Worm (Caenorhabditis elegans) whole organism, L1 larva: ENCODE results near the gene F58G1.8.

ENCODE experiments used
- C04F5.9 ChIP-seq: sonication (generic microtip); optimal IDR thresholded peaks from 2 replicates; lab custom pipeline; 2016; ENCODE audit warnings: missing genetic modification characterization, missing compliant biosample characterization
- C34B4.2 ChIP-seq: sonication (generic microtip); optimal IDR thresholded peaks from 2 replicates; lab custom pipeline; 2017; ENCODE audit warnings: mild to moderate bottlenecking, missing genetic modification characterization, missing compliant biosample characterization
- Y116A8C.19 ChIP-seq: sonication (generic microtip); optimal IDR thresholded peaks from 2 replicates; lab custom pipeline; 2016; ENCODE audit warnings: missing compliant biosample characterization, missing genetic modification characterization, borderline replicate concordance
- alr-1 ChIP-seq: fragments of 200-800 bp; sonication (Bioruptor generic); optimal IDR thresholded peaks from 2 replicates; lab custom pipeline; 2018; ENCODE audit warnings: borderline replicate concordance, mild to moderate bottlenecking, missing genetic modification characterization, missing compliant biosample characterization
- aly-2 ChIP-seq: fragments of 150-350 bp; optimal IDR thresholded peaks from 2 replicates; lab custom pipeline; 2014; ENCODE audit warnings: missing biosample characterization, missing genetic modification characterization
- blmp-1 ChIP-seq: fragments of 150-350 bp; optimal IDR thresholded peaks from 2 replicates; lab custom pipeline; 2014; ENCODE audit warnings: missing biosample characterization, missing genetic modification characterization
- ceh-63 ChIP-seq: fragments of 200-800 bp; sonication (Bioruptor generic); optimal IDR thresholded peaks from 2 replicates; lab custom pipeline; 2018; ENCODE audit warnings: mild to moderate bottlenecking, missing genetic modification characterization, missing compliant biosample characterization
- ceh-88 ChIP-seq: fragments of 200-800 bp; sonication (Bioruptor generic); IDR thresholded peaks from 2 replicates; pipeline ENCODE4 v1.3.6; 2022; ENCODE audit warnings: missing genetic modification characterization, missing compliant biosample characterization
- ceh-90 ChIP-seq: sonication (generic microtip); optimal IDR thresholded peaks from 2 replicates; lab custom pipeline; 2016; ENCODE audit warnings: missing genetic modification characterization, missing compliant biosample characterization
- ces-1 ChIP-seq: fragments of 150-350 bp; optimal IDR thresholded peaks from 2 replicates; lab custom pipeline; 2014; ENCODE audit warnings: missing biosample characterization, missing genetic modification reagents, missing genetic modification characterization
- dsc-1 ChIP-seq: sonication (generic microtip); optimal IDR thresholded peaks from 2 replicates; lab custom pipeline; 2016; ENCODE audit warnings: mild to moderate bottlenecking, missing genetic modification characterization, missing compliant biosample characterization
- efl-1 ChIP-seq, 4 experiments: fragments of 150-350 bp; optimal IDR thresholded peaks in 3 of 4; peaks in 1 of 4; 1 replicate in 1 of 4; 2 replicates in 3 of 4; lab custom pipeline; 2014; ENCODE audit warnings: missing biosample characterization in 2 of 4, missing genetic modification characterization in 2 of 4, missing genetic modification reagents in 2 of 4
- efl-3 ChIP-seq: fragments of 200-800 bp; sonication (Bioruptor generic); optimal IDR thresholded peaks from 2 replicates; lab custom pipeline; 2018; ENCODE audit warnings: mild to moderate bottlenecking, missing genetic modification characterization, missing compliant biosample characterization
- egl-13 ChIP-seq: sonication (generic microtip); optimal IDR thresholded peaks from 2 replicates; lab custom pipeline; 2016; ENCODE audit warnings: missing genotype, missing genetic modification reagents, missing genetic modification characterization, missing compliant biosample characterization
- elt-3 ChIP-seq, 6 experiments: fragments of 150-350 bp in 1 of 6; sonication (generic microtip); optimal IDR thresholded peaks; 2 replicates each; lab custom pipeline; 2017 to 2018; ENCODE audit warnings: missing biosample characterization in 6 of 6, missing genetic modification characterization in 6 of 6, inconsistent platforms in 1 of 6
- ets-5 ChIP-seq: fragments of 200-800 bp; sonication (Bioruptor generic); IDR thresholded peaks from 2 replicates; pipeline ENCODE4 v1.3.6; 2022; ENCODE audit warnings: missing genetic modification characterization, missing compliant biosample characterization
- fkh-8 ChIP-seq: sonication (generic microtip); optimal IDR thresholded peaks from 2 replicates; lab custom pipeline; 2016; ENCODE audit warnings: mild to moderate bottlenecking, missing genetic modification characterization, missing compliant biosample characterization
- grh-1 ChIP-seq: fragments of 200-800 bp; sonication (Bioruptor generic); IDR thresholded peaks from 2 replicates; pipeline ENCODE4 v1.3.6; 2022; ENCODE audit warnings: missing genetic modification reagents, missing genetic modification characterization, missing compliant biosample characterization
- hlh-17 ChIP-seq: fragments of 200-800 bp; sonication (Bioruptor generic); optimal IDR thresholded peaks from 2 replicates; lab custom pipeline; 2018; ENCODE audit warnings: missing genetic modification characterization, mild to moderate bottlenecking, missing compliant biosample characterization, moderate library complexity, borderline replicate concordance
- hlh-4 ChIP-seq: sonication (generic microtip); optimal IDR thresholded peaks from 2 replicates; lab custom pipeline; 2016; ENCODE audit warnings: mild to moderate bottlenecking, missing genetic modification characterization, missing compliant biosample characterization
- irx-1 ChIP-seq: sonication (generic microtip); optimal IDR thresholded peaks from 2 replicates; lab custom pipeline; 2016; ENCODE audit warnings: missing genetic modification characterization, missing compliant biosample characterization
- isw-1 ChIP-seq: fragments of 200-800 bp; sonication (Bioruptor generic); IDR thresholded peaks from 2 replicates; pipeline ENCODE4 v1.3.6; 2022; ENCODE audit warnings: missing genetic modification characterization, missing compliant biosample characterization
- jun-1 ChIP-seq: fragments of 150-350 bp; optimal IDR thresholded peaks from 2 replicates; lab custom pipeline; 2014; ENCODE audit warnings: missing biosample characterization, missing genetic modification reagents, missing genetic modification characterization
- lin-13 ChIP-seq: fragments of 150-350 bp; optimal IDR thresholded peaks from 2 replicates; lab custom pipeline; 2014; ENCODE audit warnings: missing biosample characterization, missing genetic modification reagents, missing genetic modification characterization
- lin-14 ChIP-seq: fragments of 200-800 bp; sonication (Bioruptor generic); optimal IDR thresholded peaks from 2 replicates; lab custom pipeline; 2018; ENCODE audit warnings: mild to moderate bottlenecking, missing genetic modification characterization, moderate library complexity, missing compliant biosample characterization
- lin-35 ChIP-seq, 2 experiments: fragments of 150-350 bp; optimal IDR thresholded peaks; 2 replicates each; lab custom pipeline; 2014; ENCODE audit warnings: missing biosample characterization in 2 of 2, missing genetic modification characterization in 2 of 2, missing genetic modification reagents in 2 of 2
- lin-39 ChIP-seq: fragments of 150-350 bp; optimal IDR thresholded peaks from 2 replicates; lab custom pipeline; 2014; ENCODE audit warnings: missing biosample characterization, missing genetic modification reagents, missing genetic modification characterization
- lsy-2 ChIP-seq, 2 experiments: fragments of 150-350 bp; optimal IDR thresholded peaks; 2 replicates each; lab custom pipeline; 2014; ENCODE audit warnings: missing biosample characterization in 2 of 2, missing genetic modification characterization in 2 of 2
- mdl-1 ChIP-seq, 2 experiments: fragments of 150-350 bp; optimal IDR thresholded peaks; 2 replicates each; lab custom pipeline; 2014 to 2017; ENCODE audit warnings: missing biosample characterization in 2 of 2, missing genetic modification characterization in 2 of 2, inconsistent platforms in 1 of 2
- mef-2 ChIP-seq: fragments of 150-350 bp; optimal IDR thresholded peaks from 2 replicates; lab custom pipeline; 2014; ENCODE audit warnings: missing biosample characterization, missing genetic modification characterization
- mep-1 ChIP-seq: fragments of 150-350 bp; optimal IDR thresholded peaks from 2 replicates; lab custom pipeline; 2014; ENCODE audit warnings: missing biosample characterization, missing genetic modification characterization
- nhr-11 ChIP-seq: fragments of 150-350 bp; optimal IDR thresholded peaks from 2 replicates; lab custom pipeline; 2014; ENCODE audit warnings: missing biosample characterization, missing genetic modification characterization
- nhr-19 ChIP-seq: fragments of 200-800 bp; sonication (Bioruptor generic); conservative IDR thresholded peaks from 2 replicates; pipeline ENCODE4 v1.3.6; 2022; ENCODE audit warnings: missing genetic modification characterization, missing compliant biosample characterization
- nhr-20 ChIP-seq: sonication (generic microtip); optimal IDR thresholded peaks from 2 replicates; lab custom pipeline; 2016; ENCODE audit warnings: mild to moderate bottlenecking, missing genetic modification characterization, missing compliant biosample characterization
- nhr-237 ChIP-seq: fragments of 150-350 bp; optimal IDR thresholded peaks from 2 replicates; lab custom pipeline; 2014; ENCODE audit warnings: missing biosample characterization, missing genetic modification characterization
- nhr-76 ChIP-seq: sonication (generic microtip); optimal IDR thresholded peaks from 2 replicates; lab custom pipeline; 2017; ENCODE audit warnings: missing biosample characterization, missing genetic modification characterization
- nhr-77 ChIP-seq: fragments of 150-350 bp; optimal IDR thresholded peaks from 2 replicates; lab custom pipeline; 2014; ENCODE audit warnings: missing biosample characterization, missing genetic modification characterization
- nhr-90 ChIP-seq: sonication (generic microtip); optimal IDR thresholded peaks from 2 replicates; lab custom pipeline; 2016; ENCODE audit warnings: mild to moderate bottlenecking, missing genetic modification characterization, missing compliant biosample characterization; ENCODE audit not compliant: poor library complexity
- pax-3 ChIP-seq: fragments of 200-800 bp; sonication (Bioruptor generic); optimal IDR thresholded peaks from 2 replicates; lab custom pipeline; 2018; ENCODE audit warnings: mild to moderate bottlenecking, missing genetic modification characterization, moderate library complexity, missing compliant biosample characterization
- pqm-1 ChIP-seq: sonication (generic microtip); optimal IDR thresholded peaks from 3 replicates; lab custom pipeline; 2017; ENCODE audit warnings: missing biosample characterization, missing genetic modification characterization
- rnt-1 ChIP-seq: sonication (generic microtip); optimal IDR thresholded peaks from 2 replicates; lab custom pipeline; 2016; ENCODE audit warnings: mild to moderate bottlenecking, missing genetic modification characterization, moderate library complexity, missing compliant biosample characterization
- snpc-4 ChIP-seq: fragments of 150-350 bp; optimal IDR thresholded peaks from 2 replicates; lab custom pipeline; 2014; ENCODE audit warnings: missing biosample characterization, missing genetic modification characterization
- snu-23 ChIP-seq: sonication (generic microtip); optimal IDR thresholded peaks from 2 replicates; lab custom pipeline; 2016; ENCODE audit warnings: missing genetic modification characterization, missing compliant biosample characterization
- swsn-7 ChIP-seq: sonication (generic microtip); optimal IDR thresholded peaks from 2 replicates; lab custom pipeline; 2016; ENCODE audit warnings: missing genetic modification characterization, missing compliant biosample characterization
- tbx-2 ChIP-seq: sonication (generic microtip); optimal IDR thresholded peaks from 2 replicates; lab custom pipeline; 2016; ENCODE audit warnings: missing genetic modification characterization, missing compliant biosample characterization
- tlp-1 ChIP-seq: fragments of 150-350 bp; optimal IDR thresholded peaks from 2 replicates; lab custom pipeline; 2014; ENCODE audit warnings: missing biosample characterization, missing genetic modification characterization
- unc-130 ChIP-seq: fragments of 150-350 bp; optimal IDR thresholded peaks from 2 replicates; lab custom pipeline; 2017; ENCODE audit warnings: missing biosample characterization, missing genetic modification characterization, inconsistent platforms
- unc-30 ChIP-seq: sonication (generic microtip); optimal IDR thresholded peaks from 2 replicates; lab custom pipeline; 2017; ENCODE audit warnings: missing biosample characterization, missing genetic modification characterization
- unc-86 ChIP-seq: sonication (generic microtip); optimal IDR thresholded peaks from 2 replicates; lab custom pipeline; 2016; ENCODE audit warnings: missing genetic modification characterization, missing compliant biosample characterization
- vab-15 ChIP-seq: sonication (generic microtip); optimal IDR thresholded peaks from 2 replicates; lab custom pipeline; 2017; ENCODE audit warnings: missing genotype, mild to moderate bottlenecking, missing genetic modification characterization, missing compliant biosample characterization
- zag-1 ChIP-seq: fragments of 150-350 bp; optimal IDR thresholded peaks from 2 replicates; lab custom pipeline; 2014; ENCODE audit warnings: missing biosample characterization, missing genetic modification characterization
- ztf-4 ChIP-seq: fragments of 150-350 bp; optimal IDR thresholded peaks from 2 replicates; lab custom pipeline; 2014; ENCODE audit warnings: missing biosample characterization, missing genetic modification characterization

The F58G1.8 gene

DNA sequence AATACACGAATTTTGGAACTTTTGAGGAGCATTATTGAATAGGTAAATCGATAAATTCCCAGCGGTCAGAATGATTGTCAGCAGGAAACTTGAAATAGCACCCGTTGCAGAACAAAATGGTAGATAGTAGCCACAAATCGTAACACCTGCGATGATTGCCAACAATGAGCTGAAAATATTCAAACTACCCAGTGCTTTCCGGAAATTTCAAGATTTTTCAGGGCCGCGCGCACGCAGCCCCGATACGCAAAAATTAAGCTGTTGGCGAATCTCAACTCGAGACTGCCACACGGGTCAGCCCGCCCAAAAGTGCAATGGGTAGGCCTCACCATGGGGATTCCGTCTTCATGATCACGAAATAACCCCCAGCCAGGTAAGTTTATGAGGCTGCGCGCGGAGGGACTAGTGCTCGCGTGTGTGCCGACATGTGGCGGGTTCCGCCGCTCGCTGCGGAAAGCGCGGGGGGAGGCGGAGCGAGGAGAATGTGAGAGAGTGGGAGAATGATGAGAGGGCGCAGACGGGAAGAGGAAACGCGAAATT, 19.2 kb upstream of the F58G1.8 start:
- TF ChIP-seq rnt-1 (tag; lab: Kevin White, UChicago) (peak; percentile 95), jun-1 (tag; lab: Kevin White, UChicago) (peak; percentile 88), unc-30 (no peak), nhr-11 (tag; lab: Kevin White, UChicago) (peak; percentile 70), nhr-77 (tag; lab: Kevin White, UChicago) (peak; percentile 92), hlh-4 (peak; percentile 49), fkh-8 (tag; lab: Kevin White, UChicago) (peak; percentile 95), lin-13 (GFP tag; lab: Kevin White, UChicago) (peak; percentile 86), pqm-1 (tag; lab: Kevin White, UChicago) (peak; percentile 62), swsn-7 (peak; percentile 98), ceh-90 (tag; lab: Kevin White, UChicago) (peak; percentile 64), nhr-90 (tag; lab: Kevin White, UChicago) (peak; percentile 99), alr-1 (no peak), ceh-88 (GFP tag; lab: Robert Waterston, UW) (peak; percentile 89), tbx-2 (tag; lab: Kevin White, UChicago) (peak; percentile 94), isw-1 (GFP tag; lab: Robert Waterston, UW) (peak; percentile 84), snpc-4 (tag; lab: Kevin White, UChicago) (peak; percentile 100), efl-1 (optimal IDR thresholded peaks at IDR 0.05; lab: Kevin White, UChicago) (peak; percentile 81 to 86), efl-1 (GFP tag; optimal IDR thresholded peaks at IDR 0.05 in 1 of 2; lab: Kevin White, UChicago) (peak; percentile 67 to 98), hlh-17 (GFP tag; lab: Kevin White, UChicago) (no peak), unc-130 (tag; lab: Kevin White, UChicago) (peak; percentile 88), vab-15 (tag; lab: Kevin White, UChicago) (no peak), irx-1 (tag; lab: Kevin White, UChicago) (peak; percentile 95), blmp-1 (peak; percentile 43), nhr-20 (peak; percentile 97), efl-3 (peak; percentile 87), C34B4.2 (tag; lab: Kevin White, UChicago) (peak; percentile 83), mep-1 (tag; lab: Kevin White, UChicago) (peak; percentile 80), lsy-2 (tag; optimal IDR thresholded peaks at IDR 0.05; lab: Kevin White, UChicago) (peak; percentile 79 to 85), zag-1 (tag; lab: Kevin White, UChicago) (no peak), C04F5.9 (peak; percentile 89), lin-35 (GFP tag; optimal IDR thresholded peaks at IDR 0.05; lab: Kevin White, UChicago) (peak; percentile 69 to 89), unc-86 (tag; lab: Kevin White, UChicago) (peak; percentile 91), mdl-1 (tag; optimal IDR thresholded peaks at IDR 0.05; lab: Kevin White, UChicago) (peak in 1 of 2 experiments; percentile 78), elt-3 (tag; optimal IDR thresholded peaks at IDR 0.05; lab: Kevin White, UChicago) (peak; percentile 31 to 82 (median 52)), tlp-1 (tag; lab: Kevin White, UChicago) (no peak), ceh-63 (GFP tag; lab: Kevin White, UChicago) (no peak), ets-5 (0 out of 2 replicates have a peak, but pooled peaks have one; percentile 5), snu-23 (GFP tag; lab: Kevin White, UChicago) (peak; percentile 97), nhr-237 (tag; lab: Kevin White, UChicago) (peak; percentile 46), lin-39 (peak; percentile 91), pax-3 (tag; lab: Kevin White, UChicago) (peak; percentile 93), nhr-19 (peak; percentile 98), mef-2 (peak; percentile 77), ztf-4 (peak; percentile 85), lin-14 (peak; percentile 95), dsc-1 (tag; lab: Kevin White, UChicago) (peak; percentile 97), Y116A8C.19 (tag; lab: Kevin White, UChicago) (peak; percentile 34), nhr-76 (tag; lab: Kevin White, UChicago) (peak; percentile 42), aly-2 (peak; percentile 93), egl-13 (tag; lab: Kevin White, UChicago) (peak; percentile 96), grh-1 (GFP tag; lab: Robert Waterston, UW) (peak; percentile 97), ces-1 (GFP tag; lab: Kevin White, UChicago) (no peak)
